Worm (Caenorhabditis elegans): ENCODE data around the gene F08D12.7.

Gene F08D12.7

DNA sequence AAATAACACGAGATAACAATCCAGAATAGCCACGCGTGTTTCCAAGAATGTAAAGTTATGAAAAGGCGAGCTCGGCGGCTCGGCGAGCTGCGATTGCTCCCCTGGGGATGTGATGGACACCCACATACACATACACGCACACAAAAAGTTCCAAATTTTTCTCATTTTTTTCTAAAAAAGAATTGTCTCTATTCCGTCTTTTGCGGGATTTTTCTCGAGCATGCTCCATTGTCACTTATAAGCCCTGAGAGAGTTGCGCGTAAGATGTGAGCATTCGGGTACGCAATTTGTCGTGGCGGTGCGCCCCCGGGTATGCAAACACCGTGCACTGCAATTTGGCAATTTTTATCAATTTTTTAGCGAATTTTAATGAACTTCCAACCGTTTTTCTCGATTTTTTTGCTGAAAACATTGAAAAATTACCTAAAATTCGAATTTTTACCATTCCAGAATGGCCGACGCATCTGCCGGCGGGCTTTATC is 18.2 kb upstream of the F08D12.7 start, which contains the start of the genes F08D12.12 and srpa-72:
F08D12.12 (minus strand) TSS at position 51 of the 482 bp plus-strand sequence.
srpa-72 (plus strand) TSS at position 451 of the 482 bp plus-strand sequence.
- no peak for TF ChIP-seq unc-62 (GFP tag; optimal IDR thresholded peaks at IDR 0.05)

DNA sequence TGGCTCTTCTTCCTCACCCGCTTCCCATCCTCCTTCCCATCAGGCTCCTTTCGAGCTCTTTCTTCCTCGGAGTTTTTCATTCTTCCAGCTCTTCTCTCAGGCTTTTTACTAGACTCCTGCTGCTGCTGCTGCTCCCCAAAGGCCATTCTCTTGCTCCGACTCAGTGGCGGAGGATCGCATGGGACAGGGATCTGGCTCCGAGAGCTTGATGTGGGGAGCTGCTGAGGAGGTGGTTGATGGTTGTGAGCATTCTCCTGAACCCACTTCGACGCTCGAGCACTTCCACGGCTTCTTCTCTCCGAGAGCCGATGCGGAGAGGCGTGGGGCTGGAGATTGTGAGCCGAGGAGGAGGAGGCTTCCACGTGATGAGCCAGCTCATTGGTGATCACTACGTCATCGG is 16.9 kb upstream of the F08D12.7 start:
- no peak for TF ChIP-seq unc-62 (GFP tag; optimal IDR thresholded peaks at IDR 0.05)

DNA sequence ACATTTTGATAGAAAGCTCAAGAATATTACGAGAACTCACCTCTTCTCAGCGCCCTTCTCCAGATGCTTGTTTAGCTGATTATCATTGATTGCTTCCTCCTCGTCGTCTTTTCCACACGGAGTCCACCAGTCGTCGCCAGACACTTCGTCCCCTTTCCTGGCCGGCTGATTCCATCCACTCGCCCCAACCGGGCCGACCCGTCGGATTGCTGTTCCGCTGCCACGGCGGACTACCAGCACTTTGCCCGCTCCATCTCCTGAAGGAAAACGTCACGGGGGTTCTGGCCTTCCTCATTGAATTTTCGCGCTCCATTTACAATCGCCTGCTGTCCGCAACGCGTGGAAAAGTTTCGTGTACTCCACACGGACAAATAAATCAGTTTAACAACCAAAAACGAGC is 14.5 kb upstream of the F08D12.7 start:
- TF ChIP-seq unc-62 (GFP tag; optimal IDR thresholded peaks at IDR 0.05), result no peak

DNA sequence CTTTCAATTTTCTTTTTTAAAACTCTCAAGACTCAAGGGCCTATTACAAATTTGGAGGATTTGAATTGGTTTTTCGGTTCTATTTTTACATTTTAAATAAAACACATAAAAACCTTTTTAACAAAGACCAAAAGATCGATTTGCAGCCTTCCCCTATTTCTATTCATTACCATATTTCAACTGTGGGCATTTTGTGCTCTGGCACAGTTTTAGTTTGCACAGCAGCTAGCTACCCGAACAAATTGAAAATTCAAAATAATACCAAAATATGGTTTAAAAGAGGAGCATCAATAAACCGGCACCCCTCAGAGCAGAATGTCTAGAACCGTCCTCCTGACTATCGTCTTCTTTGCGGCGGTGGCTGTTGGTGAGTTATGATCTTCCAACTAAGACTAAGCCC is 12.4 kb upstream of the F08D12.7 start, which contains the start of gene F08D12.2:
F08D12.2 (plus strand) TSS at position 301 of the 400 bp plus-strand sequence.
- TF ChIP-seq unc-62 (GFP tag; optimal IDR thresholded peaks at IDR 0.05), result no peak

DNA sequence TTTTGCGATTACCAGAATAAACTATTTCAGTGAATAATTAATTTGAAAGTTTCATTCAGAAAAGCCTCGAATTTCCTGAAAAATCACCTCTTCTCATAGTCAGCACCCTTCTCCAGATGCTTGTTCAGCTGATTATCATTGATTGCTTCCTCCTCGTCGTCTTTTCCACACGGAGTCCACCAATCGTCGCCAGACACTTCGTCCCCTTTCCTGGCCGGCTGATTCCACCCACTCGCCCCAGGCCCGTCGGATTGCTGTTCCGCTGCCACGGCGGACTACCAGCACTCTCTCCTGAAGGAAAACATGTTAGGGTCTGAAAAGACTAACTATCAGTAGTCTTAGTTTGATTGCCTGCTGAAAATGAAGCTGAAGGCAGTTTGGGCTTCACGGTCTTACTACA is 11.9 kb upstream of the F08D12.7 start:
- no peak for TF ChIP-seq unc-62 (GFP tag; optimal IDR thresholded peaks at IDR 0.05)

DNA sequence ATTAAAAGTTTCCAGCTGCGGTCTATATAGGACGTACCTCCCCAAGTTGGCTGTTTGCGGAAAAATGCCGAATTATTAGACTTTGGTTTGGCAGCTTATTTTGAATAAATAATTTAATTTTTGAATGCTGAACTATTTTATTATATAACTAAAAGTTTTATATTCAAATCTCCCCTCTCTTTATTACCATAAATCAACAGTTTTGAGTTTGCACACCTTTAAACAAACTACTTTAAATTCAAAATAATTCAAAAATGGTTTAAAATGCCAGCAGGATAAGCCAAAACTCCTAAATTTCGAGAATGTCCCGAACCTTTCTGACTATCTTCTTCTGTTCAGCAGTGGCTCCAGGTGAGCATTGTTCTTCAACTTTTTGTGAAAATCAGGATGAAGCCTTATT is 10.3 kb upstream of the F08D12.7 start, which contains the start of gene F08D12.3:
F08D12.3 (plus strand) TSS at position 301 of the 400 bp plus-strand sequence.
- no peak for TF ChIP-seq unc-62 (GFP tag; optimal IDR thresholded peaks at IDR 0.05)

DNA sequence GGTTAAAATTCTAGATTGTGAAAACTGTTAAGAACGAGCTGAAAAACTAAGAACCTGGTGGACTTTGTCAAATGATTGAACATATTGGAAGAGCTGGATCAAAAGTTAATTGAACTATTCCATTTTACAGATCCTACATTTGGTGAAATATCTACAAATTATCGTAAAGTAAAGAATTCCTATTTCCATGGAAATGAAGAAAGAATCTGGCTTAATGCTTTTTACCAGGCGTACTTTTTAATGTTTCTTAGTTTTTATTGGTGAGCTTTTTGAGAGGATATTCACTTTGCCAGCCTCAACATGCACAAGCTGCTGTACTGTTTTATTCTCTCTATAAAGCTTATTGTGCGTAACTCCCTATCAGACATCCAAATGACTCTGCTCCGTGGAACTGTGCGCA is 8.9 kb upstream of the F08D12.7 start, which contains the start of gene F08D12.4:
F08D12.4 (plus strand) TSS at position 301 of the 400 bp plus-strand sequence.
- no peak for TF ChIP-seq unc-62 (GFP tag; optimal IDR thresholded peaks at IDR 0.05)

DNA sequence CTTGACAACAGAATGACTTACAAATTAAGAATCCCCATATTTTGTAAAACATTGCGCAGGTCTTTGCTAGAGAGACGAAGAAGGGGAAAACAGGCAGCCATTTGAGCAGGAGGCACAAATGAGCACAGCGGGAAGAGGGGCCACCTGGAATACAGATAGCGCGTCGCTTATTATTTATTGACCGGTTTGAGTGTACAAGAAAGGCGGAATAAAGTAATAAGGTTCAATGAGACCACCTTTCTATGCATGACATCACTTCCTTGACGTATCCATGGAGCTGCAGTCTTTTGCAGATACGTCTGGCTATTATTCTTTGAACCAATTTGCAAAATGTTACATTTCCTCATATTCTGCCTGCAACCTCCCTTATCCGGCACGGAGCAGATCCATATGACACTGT is 6.0 kb upstream of the F08D12.7 start, which contains the start of gene fbxb-111:
fbxb-111 (minus strand) TSS at position 101 of the 400 bp plus-strand sequence.
- no peak for TF ChIP-seq unc-62 (GFP tag; optimal IDR thresholded peaks at IDR 0.05)

DNA sequence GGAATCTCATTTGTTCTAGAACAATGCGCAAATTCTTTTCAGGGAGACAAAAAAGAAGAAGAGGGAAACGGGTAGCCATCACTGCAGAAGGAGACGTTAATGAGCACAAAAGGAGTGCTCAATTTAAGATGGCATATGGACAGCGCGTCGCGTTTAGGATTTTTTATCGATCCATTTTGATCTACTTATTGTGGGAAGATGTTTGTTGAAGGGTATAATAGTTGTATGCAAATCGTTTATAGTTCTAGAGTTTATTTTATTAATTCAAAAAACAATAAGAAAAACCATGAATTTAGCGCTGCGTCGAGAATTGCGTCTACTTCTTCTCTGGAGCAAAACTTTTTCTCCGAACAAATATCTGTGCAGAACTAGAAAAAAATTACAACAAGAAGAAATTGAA is 4.6 kb upstream of the F08D12.7 start, which contains the start of gene sdz-9:
sdz-9 (minus strand) TSS at position 101 of the 400 bp plus-strand sequence.
- TF ChIP-seq unc-62 (GFP tag; optimal IDR thresholded peaks at IDR 0.05), result no peak

DNA sequence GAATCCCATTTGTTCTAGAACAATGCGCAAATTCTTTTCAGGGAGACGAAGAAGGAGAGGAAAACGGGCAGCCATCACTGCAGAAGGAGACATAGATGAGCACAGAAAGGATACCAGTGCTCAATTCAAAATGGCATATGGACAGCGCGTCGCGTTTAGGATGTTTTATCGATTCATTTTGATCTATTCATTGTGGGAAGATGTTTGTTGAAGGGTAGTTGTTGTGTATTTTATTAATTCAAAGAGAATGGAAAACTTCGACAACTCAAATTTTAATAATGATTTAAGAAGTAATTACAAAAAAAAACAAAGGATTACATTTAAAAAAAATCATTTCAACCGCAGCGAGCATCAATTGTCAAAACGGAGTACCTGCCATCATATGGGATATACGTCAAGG is 3.2 kb upstream of the F08D12.7 start, which contains the start of gene sdz-10:
sdz-10 (minus strand) TSS at position 101 of the 400 bp plus-strand sequence.
- TF ChIP-seq unc-62 (GFP tag; optimal IDR thresholded peaks at IDR 0.05), result no peak

DNA sequence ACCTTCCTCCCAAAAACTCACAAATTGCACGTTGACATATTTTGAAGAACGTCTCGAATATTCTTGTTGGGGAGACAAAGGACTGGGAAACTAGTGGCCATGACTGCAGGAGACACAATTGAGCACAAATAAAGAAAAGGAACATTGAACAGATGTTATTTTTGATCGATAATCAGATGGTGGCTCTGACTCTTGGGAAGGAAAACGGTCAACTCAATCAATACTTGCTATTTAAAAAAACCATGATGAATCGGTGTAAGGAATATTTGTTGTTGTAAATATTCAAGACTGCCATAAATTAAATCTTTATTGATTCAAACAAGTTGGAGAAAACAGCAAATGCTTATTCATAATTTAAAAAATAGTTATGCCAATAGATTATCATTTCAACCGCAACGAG is 1.9 kb upstream of the F08D12.7 start, which contains the start of gene fbxb-105:
fbxb-105 (minus strand) TSS at position 101 of the 400 bp plus-strand sequence.
- no peak for TF ChIP-seq unc-62 (GFP tag; optimal IDR thresholded peaks at IDR 0.05)

DNA sequence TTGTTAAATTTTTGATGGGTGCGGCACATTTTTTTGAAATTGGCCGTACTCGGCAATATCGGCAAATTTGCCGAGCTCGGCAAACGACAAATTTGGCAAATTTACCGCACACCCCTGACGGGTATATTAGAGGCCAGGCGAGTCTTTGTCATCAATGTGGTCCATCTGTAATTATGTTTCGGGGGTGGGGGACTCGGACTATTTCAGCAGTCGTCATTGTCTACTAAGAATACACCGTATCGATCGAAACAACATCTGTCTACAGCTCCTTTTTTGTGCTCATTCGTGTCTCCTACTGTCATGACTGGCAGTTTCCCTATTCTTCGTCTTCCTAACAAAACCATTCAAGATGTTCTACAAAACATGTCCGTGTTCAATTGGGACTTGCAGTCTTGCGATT is 2.6 kb downstream of the F08D12.7 start, which contains the start of gene F08D12.15:
F08D12.15 (plus strand) TSS at position 301 of the 400 bp plus-strand sequence.
- no peak for TF ChIP-seq unc-62 (GFP tag; optimal IDR thresholded peaks at IDR 0.05)

DNA sequence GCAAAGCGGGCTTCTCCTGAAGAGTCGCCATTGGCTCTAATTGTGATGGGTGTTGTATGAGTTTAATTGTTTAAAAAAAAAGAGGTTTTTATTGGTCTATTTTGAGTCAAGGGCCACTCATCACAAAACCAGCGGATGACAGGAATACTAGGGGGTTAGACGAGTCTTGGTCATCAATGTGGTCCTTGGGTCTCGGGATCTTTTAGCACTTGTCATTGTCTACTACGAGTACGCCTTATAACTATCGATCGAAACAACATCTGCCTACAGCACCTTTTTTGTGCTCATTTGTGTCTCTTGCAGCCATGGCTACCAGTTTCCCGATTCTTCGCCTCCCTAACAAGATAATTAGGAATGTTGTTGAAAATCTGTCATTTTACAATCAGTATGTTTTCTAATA is 4.3 kb downstream of the F08D12.7 start, which contains the start of gene fbxb-108:
fbxb-108 (plus strand) TSS at position 301 of the 400 bp plus-strand sequence.
- TF ChIP-seq unc-62 (GFP tag; optimal IDR thresholded peaks at IDR 0.05), result no peak

DNA sequence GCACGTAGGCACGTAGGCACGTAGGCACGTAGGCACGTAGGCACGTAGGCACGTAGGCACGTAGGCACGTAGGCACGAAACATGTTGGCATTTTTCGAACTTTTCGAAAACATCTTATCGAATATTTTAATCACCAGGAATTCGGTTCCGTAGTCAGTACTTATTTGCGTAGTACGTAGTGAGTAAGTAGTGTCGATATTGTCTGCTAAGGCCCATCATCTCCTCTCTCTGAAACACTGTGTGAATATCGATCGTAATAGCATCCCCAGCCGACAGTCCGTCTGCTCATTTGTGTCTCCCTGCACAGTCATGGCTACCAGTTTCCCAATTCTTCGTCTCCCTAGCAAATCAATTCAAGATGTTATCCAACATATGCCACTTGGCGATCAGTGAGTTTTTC is 6.8 kb downstream of the F08D12.7 start, which contains the start of gene fbxb-106:
fbxb-106 (plus strand) TSS at position 301 of the 400 bp plus-strand sequence.
- no peak for TF ChIP-seq unc-62 (GFP tag; optimal IDR thresholded peaks at IDR 0.05)

DNA sequence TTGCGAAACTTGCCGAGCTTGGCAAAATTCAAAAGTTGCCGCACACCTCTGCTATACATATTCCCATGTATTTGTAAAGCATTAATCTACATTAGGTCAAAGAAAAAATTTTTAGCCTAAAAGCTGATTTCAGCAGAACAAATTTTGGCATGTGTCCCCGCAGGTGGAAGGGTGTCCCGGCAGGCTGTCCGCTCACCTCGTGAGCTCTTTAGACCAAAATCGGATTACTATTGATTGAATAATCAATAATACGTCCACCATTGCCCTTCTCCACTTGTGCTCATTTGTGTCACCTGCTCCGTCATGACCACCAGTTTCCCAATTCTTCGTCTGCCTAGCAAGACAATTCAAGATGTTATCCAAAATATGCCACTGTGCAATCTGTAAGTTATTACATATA is 10.4 kb downstream of the F08D12.7 start, which contains the start of gene fbxb-107:
fbxb-107 (plus strand) TSS at position 297 of the 400 bp plus-strand sequence.
- TF ChIP-seq unc-62 (GFP tag; optimal IDR thresholded peaks at IDR 0.05), result no peak

DNA sequence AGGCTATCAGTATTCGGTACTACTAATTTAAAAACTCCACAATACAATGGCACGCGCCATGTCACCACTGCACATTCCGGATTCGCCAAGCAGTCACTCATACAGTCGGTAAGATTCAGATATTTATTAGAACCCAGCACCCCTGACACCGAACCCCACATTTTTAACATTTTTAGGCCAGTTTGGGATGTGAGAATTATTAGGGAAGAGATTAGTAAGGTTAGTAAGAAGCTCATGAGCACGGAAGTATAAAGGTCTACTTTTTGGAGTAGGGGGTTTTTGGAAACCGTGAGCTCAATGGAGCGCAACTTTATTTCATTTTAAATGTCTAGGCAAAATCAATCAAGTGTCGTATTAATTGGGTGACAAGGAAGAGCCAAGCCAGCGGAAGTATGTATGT is 11.0 kb downstream of the F08D12.7 start, which contains the start of gene F29A7.8:
F29A7.8 (minus strand) TSS at position 101 of the 400 bp plus-strand sequence.
- no peak for TF ChIP-seq unc-62 (GFP tag; optimal IDR thresholded peaks at IDR 0.05)

DNA sequence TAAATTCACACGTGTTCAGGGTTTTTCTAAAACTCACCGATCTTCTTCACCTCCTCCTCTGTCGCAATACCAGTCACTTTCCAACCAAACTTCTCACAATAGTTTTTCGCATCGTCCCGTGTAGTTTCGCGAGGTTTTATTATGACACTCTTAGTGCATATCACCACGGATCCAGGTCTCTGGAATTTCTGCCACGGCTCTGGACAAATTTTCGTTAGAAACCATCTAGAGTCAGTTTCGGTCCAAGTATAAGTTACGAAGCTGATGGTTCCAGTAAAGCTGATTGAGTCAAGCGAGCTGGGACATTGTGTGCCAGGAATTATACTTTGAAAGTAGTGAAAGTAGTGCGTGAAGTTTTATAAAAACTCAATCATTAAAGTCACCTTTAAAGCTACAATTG is 12.6 kb downstream of the F08D12.7 start:
- TF ChIP-seq unc-62 (GFP tag; optimal IDR thresholded peaks at IDR 0.05), result no peak
